Fruit fly (Drosophila melanogaster): Measurements from ENCODE around the gene CG11837.

The CG11837 gene

DNA sequence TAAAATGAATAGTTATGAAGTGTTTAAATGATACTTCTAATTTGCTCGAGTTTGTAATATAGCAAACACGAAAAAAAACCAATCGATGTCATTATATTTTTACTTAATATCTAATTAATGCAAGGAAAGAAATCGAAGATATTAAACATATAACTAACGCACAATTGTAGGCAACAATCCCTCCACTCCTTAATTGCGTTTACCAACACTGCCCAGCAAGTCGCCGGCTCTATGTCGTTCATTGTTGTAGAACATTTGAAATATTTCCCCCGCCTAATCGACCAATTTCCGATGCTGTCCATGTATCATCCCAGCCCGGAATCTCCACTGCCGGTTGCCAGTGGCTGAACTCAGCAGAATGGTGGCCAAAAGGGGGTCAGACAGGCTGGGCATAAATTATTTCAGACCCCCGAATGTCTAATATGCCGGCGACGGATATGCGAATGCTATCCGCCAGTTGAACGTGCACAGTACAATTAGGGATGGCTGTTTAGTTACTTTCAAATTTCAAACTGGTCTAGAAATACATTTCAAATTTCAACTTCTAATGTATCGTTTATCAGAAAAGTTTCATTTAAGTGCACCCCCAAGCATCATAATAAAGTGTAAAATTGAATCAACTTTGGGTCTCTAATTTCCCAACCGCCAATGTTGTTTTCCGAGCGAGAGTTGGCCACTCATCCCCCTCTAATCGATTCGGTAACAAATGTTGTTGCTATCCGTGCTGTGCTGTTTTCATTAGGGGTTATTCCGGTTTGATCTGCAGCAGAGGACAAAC, 19.3 kb downstream of the CG11837 start (continued):
- TF ChIP-seq Hmr (GFP tag; optimal IDR thresholded peaks at IDR 0.05) (peak; percentile 66), HHEX (GFP tag; optimal IDR thresholded peaks at IDR 0.05) (peak; percentile 5), salm (tag; optimal IDR thresholded peaks at IDR 0.05) (no peak), E2f1 (GFP tag; IDR thresholded peaks at IDR 0.05) (0 out of 2 replicates have a peak, but pooled peaks have one; percentile 17), Sox102F (GFP tag; optimal IDR thresholded peaks at IDR 0.05) (peak; percentile 48), Doc2 (GFP tag; IDR thresholded peaks at IDR 0.05) (no peak), sens (GFP tag) (peak; percentile 85), CG14441 (GFP tag; IDR thresholded peaks at IDR 0.05) (peak; percentile 42), Nf-YB (GFP tag; optimal IDR thresholded peaks at IDR 0.05) (no peak), pan (optimal IDR thresholded peaks at IDR 0.05) (no peak), pan (GFP tag; optimal IDR thresholded peaks at IDR 0.05 in 1 of 2, IDR thresholded peaks at IDR 0.05 in 1 of 2) (peak in 1 of 2 experiments; percentile 68), ara (GFP tag; IDR thresholded peaks at IDR 0.05) (peak; percentile 51; the same call in 1 of the 2 replicates), CG7357 (GFP tag; IDR thresholded peaks at IDR 0.05) (peak; percentile 29; the same call in 1 of the 3 replicates), CG4854 (GFP tag; optimal IDR thresholded peaks at IDR 0.05) (no peak), CG7928 (GFP tag; optimal IDR thresholded peaks at IDR 0.05) (no peak), cwo (GFP tag; optimal IDR thresholded peaks at IDR 0.05) (peak; percentile 36), CG9797 (GFP tag; optimal IDR thresholded peaks at IDR 0.05) (no peak), CG3281 (GFP tag; optimal IDR thresholded peaks at IDR 0.05) (peak; percentile 49), tx (GFP tag; optimal IDR thresholded peaks at IDR 0.05) (peak; percentile 29), seq (GFP tag; IDR thresholded peaks at IDR 0.05) (no peak), CG8388 (GFP tag; optimal IDR thresholded peaks at IDR 0.05) (peak; percentile 13), Hr51 (GFP tag; optimal IDR thresholded peaks at IDR 0.05) (peak in 1 of 2 experiments; percentile 47), her (GFP tag; optimal IDR thresholded peaks at IDR 0.05) (peak; percentile 3), gce (GFP tag; IDR thresholded peaks at IDR 0.05) (0 out of 3 replicates have a peak, but pooled peaks have one; percentile 31), CG11695 (GFP tag; IDR thresholded peaks at IDR 0.05) (peak; percentile 71; the same call in 1 of the 3 replicates), Lim3 (GFP tag; IDR thresholded peaks at IDR 0.05) (no peak), CG13624 (GFP tag; optimal IDR thresholded peaks at IDR 0.05) (peak; percentile 11), bsh (GFP tag; optimal IDR thresholded peaks at IDR 0.05) (peak in 1 of 2 experiments; percentile 17), Side (GFP tag; optimal IDR thresholded peaks at IDR 0.05) (peak; percentile 39), CG11723 (GFP tag; optimal IDR thresholded peaks at IDR 0.05) (no peak), CG2875 (GFP tag; optimal IDR thresholded peaks at IDR 0.05) (no peak), stwl (tag; optimal IDR thresholded peaks at IDR 0.05) (peak; percentile 50), scrt (GFP tag; optimal IDR thresholded peaks at IDR 0.05) (peak; percentile 22), cad (GFP tag; optimal IDR thresholded peaks at IDR 0.05) (no peak), CG31365 (tag; optimal IDR thresholded peaks at IDR 0.05) (peak; percentile 18), CG2678 (tag; optimal IDR thresholded peaks at IDR 0.05) (peak; percentile 71), CG4404 (GFP tag; IDR thresholded peaks at IDR 0.05) (0 out of 2 replicates have a peak, but pooled peaks have one; percentile 31), gcm (GFP tag; optimal IDR thresholded peaks at IDR 0.05) (peak; percentile 18), toy (GFP tag; IDR thresholded peaks at IDR 0.05) (no peak), lmd (GFP tag; IDR thresholded peaks at IDR 0.05) (peak; percentile 61; the same call in 1 of the 2 replicates), Bgb (GFP tag; IDR thresholded peaks at IDR 0.05; ENCODE audit: partially characterized antibody) (no peak), CG11696 (GFP tag; IDR thresholded peaks at IDR 0.05) (peak; percentile 92), ERR (GFP tag; optimal IDR thresholded peaks at IDR 0.05) (no peak), CG1233 (GFP tag; optimal IDR thresholded peaks at IDR 0.05) (no peak), CG11504 (tag; optimal IDR thresholded peaks at IDR 0.05) (peak; percentile 67), Fer1 (GFP tag; optimal IDR thresholded peaks at IDR 0.05) (peak; percentile 52), Sin3A (optimal IDR thresholded peaks at IDR 0.05) (no peak), CG1603 (tag; optimal IDR thresholded peaks at IDR 0.05) (peak; percentile 61), Dip3 (GFP tag; optimal IDR thresholded peaks at IDR 0.05) (peak; percentile 14)

All from whole organism, embryonic.